Fruit fly (Drosophila melanogaster) whole organism, embryonic: ENCODE results near the gene Pgm1.

ENCODE experiments used
- Atf6 ChIP-seq: fragments of 200-800 bp; sonication (Bioruptor generic); IDR thresholded peaks from 2 replicates; pipeline ENCODE4 v1.3.6; 2022; ENCODE audit warnings: missing biosample characterization, missing genetic modification characterization
- Awh ChIP-seq: fragments of 200-800 bp; sonication (Bioruptor generic); IDR thresholded peaks from 2 replicates; pipeline ENCODE4, ENCODE4 v1.3.6; 2022; ENCODE audit warnings: missing biosample characterization, missing genetic modification characterization
- CG10366 ChIP-seq: fragments of 200-800 bp; sonication (Bioruptor generic); IDR thresholded peaks from 2 replicates; pipeline ENCODE4 v1.3.6; 2022; ENCODE audit warnings: missing biosample characterization, missing genetic modification characterization
- CG11085 ChIP-seq: fragments of 200-800 bp; sonication (Bioruptor generic); IDR thresholded peaks from 2 replicates; pipeline ENCODE4 v1.3.6; 2022; ENCODE audit warnings: missing biosample characterization, missing genetic modification characterization
- CG11696 ChIP-seq: fragments of 200-800 bp; sonication (Bioruptor generic); IDR thresholded peaks from 2 replicates; pipeline ENCODE4 v1.3.6; 2022; ENCODE audit warnings: missing biosample characterization, missing genetic modification characterization
- CG13287 ChIP-seq: fragments of 200-800 bp; sonication (Bioruptor generic); IDR thresholded peaks from 2 replicates; pipeline ENCODE4 v1.3.6; 2022; ENCODE audit warnings: missing biosample characterization, missing genetic modification characterization; ENCODE audit not compliant: partially characterized antibody
- CG17568 ChIP-seq: fragments of 200-800 bp; sonication (Bioruptor generic); optimal IDR thresholded peaks from 2 replicates; lab custom pipeline; 2018; ENCODE audit warnings: missing biosample characterization, mild to moderate bottlenecking, missing genetic modification characterization, moderate library complexity
- CG18476 ChIP-seq: fragments of 200-800 bp; sonication (Bioruptor generic); optimal IDR thresholded peaks from 2 replicates; lab custom pipeline; 2016; ENCODE audit warnings: missing biosample characterization, mild to moderate bottlenecking, missing genetic modification characterization
- CG2116 ChIP-seq: fragments of 200-800 bp; sonication (Bioruptor generic); optimal IDR thresholded peaks from 3 replicates; lab custom pipeline; 2018; ENCODE audit warnings: missing biosample characterization, mild to moderate bottlenecking, missing genetic modification characterization
- CG2875 ChIP-seq: fragments of 200-800 bp; sonication (Bioruptor generic); optimal IDR thresholded peaks from 2 replicates; lab custom pipeline; 2017; ENCODE audit warnings: missing biosample characterization, mild to moderate bottlenecking, missing genetic modification characterization, missing genetic modification reagents
- CG31365 ChIP-seq: fragments of 200-800 bp; sonication (Bioruptor generic); optimal IDR thresholded peaks from 2 replicates; lab custom pipeline; 2018; ENCODE audit warnings: missing biosample characterization, mild to moderate bottlenecking, missing genetic modification characterization
- CG31388 ChIP-seq: fragments of 200-800 bp; sonication (Bioruptor generic); optimal IDR thresholded peaks from 2 replicates; lab custom pipeline; 2016; ENCODE audit warnings: missing biosample characterization, missing genetic modification characterization
- CG4707 ChIP-seq: fragments of 200-800 bp; sonication (Bioruptor generic); optimal IDR thresholded peaks from 2 replicates; lab custom pipeline; 2018; ENCODE audit warnings: missing biosample characterization, mild to moderate bottlenecking, missing genetic modification characterization, moderate library complexity
- CG6654 ChIP-seq: fragments of 200-800 bp; sonication (Bioruptor generic); optimal IDR thresholded peaks from 2 replicates; lab custom pipeline; 2017; ENCODE audit warnings: missing biosample characterization, mild to moderate bottlenecking, missing genetic modification characterization
- CG6765 ChIP-seq: fragments of 200-800 bp; sonication (Bioruptor generic); optimal IDR thresholded peaks from 3 replicates; lab custom pipeline; 2017; ENCODE audit warnings: missing biosample characterization, mild to moderate bottlenecking, missing genetic modification characterization
- CG6854 ChIP-seq: fragments of 200-800 bp; sonication (Bioruptor generic); optimal IDR thresholded peaks from 3 replicates; lab custom pipeline; 2017; ENCODE audit warnings: missing biosample characterization, mild to moderate bottlenecking, missing genetic modification characterization
- CG7745 ChIP-seq: fragments of 200-800 bp; sonication (Bioruptor generic); optimal IDR thresholded peaks from 2 replicates; lab custom pipeline; 2018; ENCODE audit warnings: missing biosample characterization, mild to moderate bottlenecking, missing genetic modification characterization, moderate library complexity
- CG7963 ChIP-seq: fragments of 200-800 bp; sonication (Bioruptor generic); IDR thresholded peaks from 3 replicates; pipeline ENCODE4 v1.3.6; 2022; ENCODE audit warnings: missing biosample characterization, missing genetic modification characterization; ENCODE audit not compliant: partially characterized antibody
- Dfd ChIP-seq, 2 experiments: fragments of >200 bp; optimal IDR thresholded peaks; 2 replicates each; lab custom pipeline; 2017; ENCODE audit warnings: missing biosample characterization in 2 of 2, missing genetic modification characterization in 2 of 2
- ERR ChIP-seq: fragments of 200-800 bp; sonication (Bioruptor generic); optimal IDR thresholded peaks from 2 replicates; lab custom pipeline; 2016; ENCODE audit warnings: missing biosample characterization, missing genetic modification characterization
- Fer3 ChIP-seq: fragments of 200-800 bp; sonication (Bioruptor generic); optimal IDR thresholded peaks from 2 replicates; lab custom pipeline; 2018; ENCODE audit warnings: missing biosample characterization, mild to moderate bottlenecking, missing genetic modification characterization, moderate library complexity
- H2.0 ChIP-seq: fragments of 200-800 bp; sonication (Bioruptor generic); IDR thresholded peaks from 2 replicates; pipeline ENCODE4 v1.3.6; 2022; ENCODE audit warnings: missing biosample characterization, missing genetic modification characterization
- Mrtf ChIP-seq: fragments of 200-800 bp; sonication (Bioruptor generic); IDR thresholded peaks from 3 replicates; pipeline ENCODE4 v1.3.6; 2022; ENCODE audit warnings: missing biosample characterization, missing genetic modification characterization
- Ptx1 ChIP-seq: fragments of 200-800 bp; sonication (Bioruptor generic); IDR thresholded peaks from 2 replicates; pipeline ENCODE4 v1.3.6; 2022; ENCODE audit warnings: missing biosample characterization, missing genetic modification characterization
- Rx ChIP-seq: fragments of 200-800 bp; sonication (Bioruptor generic); IDR thresholded peaks from 2 replicates; pipeline ENCODE4 v1.3.6; 2022; ENCODE audit warnings: missing biosample characterization, missing genetic modification characterization
- cad ChIP-seq: fragments of >200 bp; optimal IDR thresholded peaks from 2 replicates; lab custom pipeline; 2017; ENCODE audit warnings: missing biosample characterization, missing genetic modification characterization
- caup ChIP-seq: fragments of 200-800 bp; sonication (Bioruptor generic); optimal IDR thresholded peaks from 3 replicates; lab custom pipeline; 2017; ENCODE audit warnings: missing biosample characterization, mild to moderate bottlenecking, missing genetic modification characterization, moderate library complexity; ENCODE audit not compliant: severe bottlenecking
- chinmo ChIP-seq: fragments of 200-800 bp; sonication (Bioruptor generic); IDR thresholded peaks from 4 replicates; pipeline ENCODE4 v1.3.6; 2022; ENCODE audit warnings: missing biosample characterization, missing genetic modification characterization; ENCODE audit not compliant: partially characterized antibody
- danr ChIP-seq: fragments of 200-800 bp; sonication (Bioruptor generic); IDR thresholded peaks from 2 replicates; pipeline ENCODE4 v1.3.6; 2022; ENCODE audit warnings: missing biosample characterization, missing genetic modification characterization
- eyg ChIP-seq: fragments of 200-800 bp; sonication (Bioruptor generic); optimal IDR thresholded peaks from 3 replicates; lab custom pipeline; 2016; ENCODE audit warnings: missing biosample characterization, missing genetic modification characterization
- gcm2 ChIP-seq: fragments of 200-800 bp; sonication (Bioruptor generic); optimal IDR thresholded peaks from 2 replicates; lab custom pipeline; 2016; ENCODE audit warnings: missing biosample characterization, missing genetic modification characterization
- gem ChIP-seq: fragments of 200-800 bp; sonication (Bioruptor generic); optimal IDR thresholded peaks from 2 replicates; lab custom pipeline; 2019; ENCODE audit warnings: missing biosample characterization, mild to moderate bottlenecking, missing genetic modification characterization, moderate library complexity
- hbn ChIP-seq: fragments of 200-800 bp; sonication (Bioruptor generic); IDR thresholded peaks from 2 replicates; pipeline ENCODE4 v1.3.6; 2022; ENCODE audit warnings: missing biosample characterization, missing genetic modification characterization; ENCODE audit not compliant: partially characterized antibody
- her ChIP-seq: fragments of 200-800 bp; sonication (Bioruptor generic); optimal IDR thresholded peaks from 2 replicates; lab custom pipeline; 2016; ENCODE audit warnings: missing biosample characterization, missing genetic modification characterization
- jing ChIP-seq: fragments of 200-800 bp; sonication (Bioruptor generic); optimal IDR thresholded peaks from 2 replicates; lab custom pipeline; 2018; ENCODE audit warnings: missing biosample characterization, mild to moderate bottlenecking, missing genetic modification characterization
- klu ChIP-seq: fragments of 200-800 bp; sonication (Bioruptor generic); IDR thresholded peaks from 2 replicates; pipeline ENCODE4 v1.3.6; 2022; ENCODE audit warnings: missing biosample characterization, missing genetic modification characterization
- lov ChIP-seq, 2 experiments: fragments of 200-800 bp in 1 of 2; fragments of >200 bp in 1 of 2; sonication (Bioruptor generic) in 1 of 2; IDR thresholded peaks in 1 of 2; optimal IDR thresholded peaks in 1 of 2; 2 replicates in 1 of 2; 3 replicates in 1 of 2; pipeline versions ENCODE4 v1.3.6 to Lab custom; 2017 to 2022; ENCODE audit warnings: missing biosample characterization in 1 of 2, missing genetic modification characterization in 1 of 2
- luna ChIP-seq: fragments of 200-800 bp; sonication (Bioruptor generic); optimal IDR thresholded peaks from 2 replicates; lab custom pipeline; 2016; ENCODE audit warnings: missing biosample characterization, missing genetic modification characterization
- org-1 ChIP-seq: fragments of 200-800 bp; sonication (Bioruptor generic); optimal IDR thresholded peaks from 2 replicates; lab custom pipeline; 2017; ENCODE audit warnings: missing biosample characterization, missing genetic modification characterization
- pros ChIP-seq: fragments of 200-800 bp; sonication (Bioruptor generic); optimal IDR thresholded peaks from 3 replicates; lab custom pipeline; 2019; ENCODE audit warnings: missing biosample characterization, mild to moderate bottlenecking, missing genetic modification characterization, moderate library complexity
- pum ChIP-seq: fragments of 200-800 bp; sonication (Bioruptor generic); optimal IDR thresholded peaks from 2 replicates; lab custom pipeline; 2016; ENCODE audit warnings: missing biosample characterization, missing genetic modification characterization
- sc ChIP-seq, 3 experiments: fragments of >200 bp in 2 of 3; fragments of 200-800 bp in 1 of 3; sonication (Bioruptor generic) in 1 of 3; optimal IDR thresholded peaks; 2 replicates in 2 of 3; 3 replicates in 1 of 3; lab custom pipeline; 2017; ENCODE audit warnings: mild to moderate bottlenecking in 1 of 3, missing biosample characterization in 1 of 3, missing genetic modification characterization in 1 of 3, missing genetic modification reagents in 1 of 3
- sens-2 ChIP-seq: fragments of 200-800 bp; sonication (Bioruptor generic); IDR thresholded peaks from 2 replicates; pipeline ENCODE4 v1.3.6; 2022; ENCODE audit warnings: missing biosample characterization, missing genetic modification characterization
- slp2 ChIP-seq: fragments of 200-800 bp; sonication (Bioruptor generic); optimal IDR thresholded peaks from 2 replicates; lab custom pipeline; 2016; ENCODE audit warnings: missing biosample characterization, missing genetic modification characterization
- tna ChIP-seq: fragments of 200-800 bp; sonication (Bioruptor generic); IDR thresholded peaks from 2 replicates; pipeline ENCODE4 v1.3.6; 2022; ENCODE audit warnings: missing biosample characterization, missing genetic modification characterization; ENCODE audit not compliant: partially characterized antibody
- trh ChIP-seq: fragments of 200-800 bp; sonication (Bioruptor generic); optimal IDR thresholded peaks from 2 replicates; lab custom pipeline; 2016; ENCODE audit warnings: missing biosample characterization, missing genetic modification characterization
- vfl ChIP-seq: fragments of 200-800 bp; sonication (Bioruptor generic); optimal IDR thresholded peaks from 2 replicates; lab custom pipeline; 2016; ENCODE audit warnings: missing biosample characterization, missing genetic modification characterization
- wor ChIP-seq: fragments of 200-800 bp; sonication (Bioruptor generic); IDR thresholded peaks from 2 replicates; pipeline ENCODE4 v1.3.6; 2022; ENCODE audit warnings: missing biosample characterization, missing genetic modification characterization

Pgm1 gene

dm6 chr3L:16128973-16129745, 828 bp upstream of the Pgm1 start, which contains the start of gene SsRbeta (continued):
- TF ChIP-seq CG13287 (GFP tag; lab: Robert Waterston, UW) (peak; percentile 79), CG2875 (GFP tag; lab: Kevin White, UChicago) (peak; percentile 4), cad (GFP tag; lab: Kevin White, UChicago) (no peak), CG6854 (GFP tag; lab: Kevin White, UChicago) (no peak), her (GFP tag; lab: Kevin White, UChicago) (no peak), Ptx1 (GFP tag; lab: Robert Waterston, UW) (peak; percentile 4; the same call in 1 of the 2 replicates), CG10366 (GFP tag; lab: Robert Waterston, UW) (peak; percentile 46), CG18476 (GFP tag; lab: Kevin White, UChicago) (no peak), Fer3 (tag; lab: Kevin White, UChicago) (peak; percentile 7), Mrtf (GFP tag; lab: Robert Waterston, UW) (peak; percentile 50; the same call in 1 of the 3 replicates), CG7963 (GFP tag; lab: Robert Waterston, UW) (no peak), CG17568 (GFP tag; lab: Kevin White, UChicago) (no peak), Awh (GFP tag; lab: Robert Waterston, UW) (peak; percentile 76), sens-2 (GFP tag; lab: Robert Waterston, UW) (peak; percentile 42; the same call in 1 of the 2 replicates), CG7745 (tag; lab: Kevin White, UChicago) (no peak), CG11085 (no peak), org-1 (peak; percentile 1), ERR (GFP tag; lab: Kevin White, UChicago) (no peak), jing (GFP tag; lab: Kevin White, UChicago) (no peak), lov (optimal IDR thresholded peaks at IDR 0.05; lab: Kevin White, UChicago) (no peak), lov (GFP tag; IDR thresholded peaks at IDR 0.05; lab: Robert Waterston, UW) (0 out of 3 replicates have a peak, but pooled peaks have one; percentile 4), CG11696 (GFP tag; lab: Robert Waterston, UW) (peak; percentile 56), gem (peak; percentile 63), danr (GFP tag; lab: Robert Waterston, UW) (no peak), sc (optimal IDR thresholded peaks at IDR 0.05; lab: Kevin White, UChicago) (no peak), sc (GFP tag; optimal IDR thresholded peaks at IDR 0.05; lab: Kevin White, UChicago) (no peak), trh (GFP tag; lab: Kevin White, UChicago) (no peak), eyg (GFP tag; lab: Kevin White, UChicago) (no peak), Atf6 (no peak), slp2 (GFP tag; lab: Kevin White, UChicago) (no peak), CG2116 (peak; percentile 56), Dfd (GFP tag; optimal IDR thresholded peaks at IDR 0.05; lab: Kevin White, UChicago) (no peak), gcm2 (GFP tag; lab: Kevin White, UChicago) (no peak), CG6765 (GFP tag; lab: Kevin White, UChicago) (no peak), CG6654 (GFP tag; lab: Kevin White, UChicago) (no peak), caup (GFP tag; lab: Kevin White, UChicago) (no peak), chinmo (GFP tag; lab: Robert Waterston, UW) (peak; percentile 72; the same call in 1 of the 4 replicates), wor (GFP tag; lab: Robert Waterston, UW) (no peak), H2.0 (GFP tag; lab: Robert Waterston, UW) (peak; percentile 76), Rx (GFP tag; lab: Robert Waterston, UW) (peak; percentile 46), CG31365 (tag; lab: Kevin White, UChicago) (no peak), hbn (GFP tag; lab: Robert Waterston, UW) (peak; percentile 61), tna (GFP tag; lab: Robert Waterston, UW) (peak; percentile 37; the same call in 1 of the 2 replicates), luna (GFP tag; lab: Kevin White, UChicago) (no peak), klu (no peak), pros (GFP tag; lab: Kevin White, UChicago) (no peak), pum (GFP tag; lab: Kevin White, UChicago) (no peak), CG4707 (GFP tag; lab: Kevin White, UChicago) (peak; percentile 41), vfl (GFP tag; lab: Kevin White, UChicago) (no peak), CG31388 (GFP tag; lab: Kevin White, UChicago) (no peak)
